Fruit fly (Drosophila melanogaster) S2 (cell line): Measurements from ENCODE around the gene Wdr62.

Experiments
- CG8478 ChIP-seq: fragments of >200 bp; optimal IDR thresholded peaks from 2 replicates; lab custom pipeline; 2018
- CTCF ChIP-seq, 2 experiments: fragments of >200 bp; optimal IDR thresholded peaks; 2 replicates each; lab custom pipeline; 2018

Gene Wdr62

dm6 chr2L:1884409-1885082, at the start of gene Wdr62:
TSS of gene Wdr62 (plus strand) at chr2L:1884622.
- peak; percentile 93 to 97 for TF ChIP-seq CTCF (optimal IDR thresholded peaks at IDR 0.05; lab: Kevin White, UChicago)
- no peak for TF ChIP-seq CG8478

dm6 chr2L:1836238-1836637, 48.2 kb upstream of the Wdr62 start, which contains the start of gene wry:
TSS of gene wry (plus strand) at chr2L:1836538.
- TF ChIP-seq CG8478 = no peak
- no peak for TF ChIP-seq CTCF (optimal IDR thresholded peaks at IDR 0.05; lab: Kevin White, UChicago)

dm6 chr2L:1837717-1838368, 46.6 kb upstream of the Wdr62 start:
- TF ChIP-seq CG8478 (no peak), CTCF (optimal IDR thresholded peaks at IDR 0.05; lab: Kevin White, UChicago) (no peak)

dm6 chr2L:1839019-1839418, 45.4 kb upstream of the Wdr62 start:
- TF ChIP-seq CTCF (optimal IDR thresholded peaks at IDR 0.05; lab: Kevin White, UChicago) (no peak), CG8478 (no peak)

- no peak for TF ChIP-seq CTCF (optimal IDR thresholded peaks at IDR 0.05; lab: Kevin White, UChicago)
- no peak for TF ChIP-seq CG8478
These were observed 22.4 kb upstream of the Wdr62 start for dm6 chr2L:1861994-1862393.

dm6 chr2L:1869503-1869902, 14.9 kb upstream of the Wdr62 start, which contains the start of gene CG7295:
TSS of gene CG7295 (plus strand) at chr2L:1869803.
- TF ChIP-seq CG8478 (no peak), CTCF (optimal IDR thresholded peaks at IDR 0.05; lab: Kevin White, UChicago) (no peak)

dm6 chr2L:1873609-1874096, 10.8 kb upstream of the Wdr62 start:
- TF ChIP-seq CTCF (optimal IDR thresholded peaks at IDR 0.05; lab: Kevin White, UChicago) (no peak), CG8478 (no peak)

- TF ChIP-seq CG8478 = no peak
- no peak for TF ChIP-seq CTCF (optimal IDR thresholded peaks at IDR 0.05; lab: Kevin White, UChicago)
These were observed 3.0 kb upstream of the Wdr62 start, which contains the start of gene CG31663 for dm6 chr2L:1881380-1881779. TSS of gene CG31663 (minus strand) at chr2L:1881480.

- TF ChIP-seq CG8478 (no peak), CTCF (optimal IDR thresholded peaks at IDR 0.05; lab: Kevin White, UChicago) (no peak)
These were observed 1.3 kb upstream of the Wdr62 start, which contains the start of gene CG15358 for dm6 chr2L:1883114-1883513. TSS of gene CG15358 (minus strand) at chr2L:1883214.

- TF ChIP-seq CG8478 (no peak), CTCF (optimal IDR thresholded peaks at IDR 0.05; lab: Kevin White, UChicago) (no peak)
These were observed 846 bp downstream of the Wdr62 start for dm6 chr2L:1885215-1885721.

- no peak for TF ChIP-seq CG8478
- TF ChIP-seq CTCF (optimal IDR thresholded peaks at IDR 0.05; lab: Kevin White, UChicago) = no peak
These were observed 2.2 kb downstream of the Wdr62 start for dm6 chr2L:1886533-1887183.

dm6 chr2L:1887729-1888128, 3.3 kb downstream of the Wdr62 start:
- TF ChIP-seq CTCF (optimal IDR thresholded peaks at IDR 0.05; lab: Kevin White, UChicago) (no peak), CG8478 (no peak)

- TF ChIP-seq CTCF (optimal IDR thresholded peaks at IDR 0.05; lab: Kevin White, UChicago) = no peak
- no peak for TF ChIP-seq CG8478
These were observed 16.8 kb downstream of the Wdr62 start for dm6 chr2L:1901269-1901668.

- no peak for TF ChIP-seq CG8478
- TF ChIP-seq CTCF (optimal IDR thresholded peaks at IDR 0.05; lab: Kevin White, UChicago) = peak; percentile 79 to 84
These were observed 17.8 kb downstream of the Wdr62 start for dm6 chr2L:1902243-1902642.

dm6 chr2L:1902904-1903303, 18.5 kb downstream of the Wdr62 start:
- TF ChIP-seq CTCF (optimal IDR thresholded peaks at IDR 0.05; lab: Kevin White, UChicago) (no peak), CG8478 (no peak)

dm6 chr2L:1906326-1906725, 21.9 kb downstream of the Wdr62 start:
- TF ChIP-seq CG8478 (no peak), CTCF (optimal IDR thresholded peaks at IDR 0.05; lab: Kevin White, UChicago) (no peak)
